Worm (Caenorhabditis elegans): ENCODE data around the gene Y43F8B.14.

ce11 chrV:19448805-19449204 lies 7.0 kb downstream of the Y43F8B.14 start, which contains the start of gene M04C3.2:
- TF ChIP-seq ceh-36 (tag; optimal IDR thresholded peaks at IDR 0.05) (no peak), pes-1 (GFP tag; IDR thresholded peaks at IDR 0.05) (no peak), ama-1 (optimal IDR thresholded peaks at IDR 0.05) (no peak), sea-1 (GFP tag; conservative IDR thresholded peaks at IDR 0.05) (no peak), tbx-37 (GFP tag; conservative IDR thresholded peaks at IDR 0.05) (no peak), tbx-11 (GFP tag; IDR thresholded peaks at IDR 0.05) (no peak), flt-1 (GFP tag; IDR thresholded peaks at IDR 0.05) (no peak)

Measured in whole organism, early embryonic.